Fruit fly (Drosophila melanogaster): Measurements from ENCODE around the gene CG14689.

The CG14689 gene

dm6 chr3R:10708169-10708568 is 2.9 kb downstream of the CG14689 start, which contains the start of gene CG31278:
Gene CG31278, minus strand, starts transcription at chr3R:10708340.
- no peak for TF ChIP-seq CG10979 (tag; optimal IDR thresholded peaks at IDR 0.05)
- TF ChIP-seq gro (GFP tag; optimal IDR thresholded peaks at IDR 0.05), result no peak
- no peak for TF ChIP-seq CG1603 (tag; optimal IDR thresholded peaks at IDR 0.05)
- TF ChIP-seq emc (GFP tag; optimal IDR thresholded peaks at IDR 0.05), result no peak
- TF ChIP-seq CG6765 (GFP tag; optimal IDR thresholded peaks at IDR 0.05), result no peak
- TF ChIP-seq Ssrp (tag; optimal IDR thresholded peaks at IDR 0.05), result no peak
- no peak for TF ChIP-seq repo (GFP tag; optimal IDR thresholded peaks at IDR 0.05)
- TF ChIP-seq inv (GFP tag; IDR thresholded peaks at IDR 0.05; ENCODE audit: partially characterized antibody), result peak; percentile 54; the same call in 1 of the 2 replicates
- no peak for TF ChIP-seq zfh2 (GFP tag; optimal IDR thresholded peaks at IDR 0.05)
- no peak for TF ChIP-seq Deaf1 (tag; optimal IDR thresholded peaks at IDR 0.05)
- TF ChIP-seq CG34422 (GFP tag; IDR thresholded peaks at IDR 0.05), result peak; percentile 33; the same call in 1 of the 3 replicates
- TF ChIP-seq Dref (GFP tag; IDR thresholded peaks at IDR 0.05), result peak; percentile 83
- TF ChIP-seq Sin3A (optimal IDR thresholded peaks at IDR 0.05), result peak; percentile 41
- no peak for TF ChIP-seq nerfin-1 (tag; optimal IDR thresholded peaks at IDR 0.05)
- no peak for TF ChIP-seq CG14710 (tag; optimal IDR thresholded peaks at IDR 0.05)
- no peak for TF ChIP-seq CG3838 (GFP tag; optimal IDR thresholded peaks at IDR 0.05)
- TF ChIP-seq sna (GFP tag; IDR thresholded peaks at IDR 0.05; ENCODE audit: partially characterized antibody), result peak; percentile 78; the same call in 1 of the 2 replicates
- no peak for TF ChIP-seq Hand (GFP tag; optimal IDR thresholded peaks at IDR 0.05)
- 0 out of 3 replicates have a peak, but pooled peaks have one; percentile 53 for TF ChIP-seq mld (GFP tag; IDR thresholded peaks at IDR 0.05; ENCODE audit: partially characterized antibody)
- no peak for TF ChIP-seq odd (GFP tag; optimal IDR thresholded peaks at IDR 0.05)
- peak; percentile 64; the same call in 2 of the 3 replicates for TF ChIP-seq vnd (GFP tag; IDR thresholded peaks at IDR 0.05; ENCODE audit: partially characterized antibody)
- peak; percentile 75 for TF ChIP-seq CG9797 (GFP tag; optimal IDR thresholded peaks at IDR 0.05)
- no peak for TF ChIP-seq Xrp1 (GFP tag; IDR thresholded peaks at IDR 0.05)
- peak; percentile 83 for TF ChIP-seq Scr (GFP tag; IDR thresholded peaks at IDR 0.05; ENCODE audit: partially characterized antibody)
- TF ChIP-seq CG9215 (GFP tag; IDR thresholded peaks at IDR 0.05), result no peak
- TF ChIP-seq CG18764 (GFP tag; optimal IDR thresholded peaks at IDR 0.05), result no peak
- TF ChIP-seq CG2712 (tag; optimal IDR thresholded peaks at IDR 0.05), result no peak
- peak; percentile 67 for TF ChIP-seq gfzf (GFP tag; optimal IDR thresholded peaks at IDR 0.05)
- no peak for TF ChIP-seq vfl (GFP tag; optimal IDR thresholded peaks at IDR 0.05)
- no peak for TF ChIP-seq bsh (GFP tag; optimal IDR thresholded peaks at IDR 0.05)
- TF ChIP-seq nerfin-2 (GFP tag; IDR thresholded peaks at IDR 0.05; ENCODE audit: partially characterized antibody), result peak; percentile 39; the same call in 1 of the 2 replicates
- TF ChIP-seq dmrt99B (tag; optimal IDR thresholded peaks at IDR 0.05), result no peak
- no peak for TF ChIP-seq pita (GFP tag; optimal IDR thresholded peaks at IDR 0.05)
- TF ChIP-seq CG2199 (GFP tag; IDR thresholded peaks at IDR 0.05), result no peak
- no peak for TF ChIP-seq nom (GFP tag; optimal IDR thresholded peaks at IDR 0.05)
- no peak for TF ChIP-seq CG6175 (GFP tag; IDR thresholded peaks at IDR 0.05)
- TF ChIP-seq fd96Cb (tag; optimal IDR thresholded peaks at IDR 0.05), result no peak
- no peak for TF ChIP-seq CG9932 (GFP tag; IDR thresholded peaks at IDR 0.05)
- no peak for TF ChIP-seq tx (GFP tag; optimal IDR thresholded peaks at IDR 0.05)
- no peak for TF ChIP-seq peb (GFP tag; IDR thresholded peaks at IDR 0.05)
- no peak for TF ChIP-seq nau (GFP tag; optimal IDR thresholded peaks at IDR 0.05)
- TF ChIP-seq HmgD (GFP tag; optimal IDR thresholded peaks at IDR 0.05), result no peak
- no peak for TF ChIP-seq CG1024 (GFP tag; IDR thresholded peaks at IDR 0.05)
- TF ChIP-seq CG8765 (GFP tag; IDR thresholded peaks at IDR 0.05), result no peak
- no peak for TF ChIP-seq klu (GFP tag; IDR thresholded peaks at IDR 0.05)
- TF ChIP-seq CG2889 (GFP tag; IDR thresholded peaks at IDR 0.05), result no peak
- TF ChIP-seq Antp (GFP tag; optimal IDR thresholded peaks at IDR 0.05), result no peak
- TF ChIP-seq CkIIα-i1 (GFP tag; IDR thresholded peaks at IDR 0.05), result no peak
- TF ChIP-seq CG12155 (GFP tag; optimal IDR thresholded peaks at IDR 0.05), result no peak
- TF ChIP-seq kah (GFP tag; optimal IDR thresholded peaks at IDR 0.05), result no peak
- TF ChIP-seq CG11723 (GFP tag; optimal IDR thresholded peaks at IDR 0.05), result no peak

Data from whole organism, embryonic.